Worm (Caenorhabditis elegans) whole organism, L1 larva: ENCODE results near the gene pqn-29.

Experiments
- C04F5.9 ChIP-seq: sonication (generic microtip); optimal IDR thresholded peaks from 2 replicates; lab custom pipeline; 2016; ENCODE audit warnings: missing genetic modification characterization, missing compliant biosample characterization
- C16A3.4 ChIP-seq: fragments of 150-350 bp; optimal IDR thresholded peaks from 2 replicates; lab custom pipeline; 2014; ENCODE audit warnings: missing biosample characterization, missing genetic modification characterization
- C34B4.2 ChIP-seq: sonication (generic microtip); optimal IDR thresholded peaks from 2 replicates; lab custom pipeline; 2017; ENCODE audit warnings: mild to moderate bottlenecking, missing genetic modification characterization, missing compliant biosample characterization
- F16B12.6 ChIP-seq: fragments of 150-350 bp; optimal IDR thresholded peaks from 2 replicates; lab custom pipeline; 2014; ENCODE audit warnings: missing biosample characterization, missing genetic modification characterization
- Y116A8C.19 ChIP-seq: sonication (generic microtip); optimal IDR thresholded peaks from 2 replicates; lab custom pipeline; 2016; ENCODE audit warnings: missing compliant biosample characterization, missing genetic modification characterization, borderline replicate concordance
- aha-1 ChIP-seq: fragments of 150-350 bp; optimal IDR thresholded peaks from 2 replicates; lab custom pipeline; 2014; ENCODE audit warnings: missing biosample characterization, missing genetic modification characterization
- blmp-1 ChIP-seq: fragments of 150-350 bp; optimal IDR thresholded peaks from 2 replicates; lab custom pipeline; 2014; ENCODE audit warnings: missing biosample characterization, missing genetic modification characterization
- ceh-88 ChIP-seq: fragments of 200-800 bp; sonication (Bioruptor generic); IDR thresholded peaks from 2 replicates; pipeline ENCODE4 v1.3.6; 2022; ENCODE audit warnings: missing genetic modification characterization, missing compliant biosample characterization
- ceh-90 ChIP-seq: sonication (generic microtip); optimal IDR thresholded peaks from 2 replicates; lab custom pipeline; 2016; ENCODE audit warnings: missing genetic modification characterization, missing compliant biosample characterization
- dpl-1 ChIP-seq, 3 experiments: fragments of 150-350 bp in 2 of 3; sonication (generic microtip) in 1 of 3; optimal IDR thresholded peaks; 2 replicates each; lab custom pipeline; 2014 to 2017; ENCODE audit warnings: missing biosample characterization in 3 of 3, missing genetic modification characterization in 3 of 3, missing genetic modification reagents in 3 of 3
- dsc-1 ChIP-seq: sonication (generic microtip); optimal IDR thresholded peaks from 2 replicates; lab custom pipeline; 2016; ENCODE audit warnings: mild to moderate bottlenecking, missing genetic modification characterization, missing compliant biosample characterization
- efl-1 ChIP-seq, 4 experiments: fragments of 150-350 bp; optimal IDR thresholded peaks in 3 of 4; peaks in 1 of 4; 1 replicate in 1 of 4; 2 replicates in 3 of 4; lab custom pipeline; 2014; ENCODE audit warnings: missing biosample characterization in 2 of 4, missing genetic modification characterization in 2 of 4, missing genetic modification reagents in 2 of 4
- efl-3 ChIP-seq: fragments of 200-800 bp; sonication (Bioruptor generic); optimal IDR thresholded peaks from 2 replicates; lab custom pipeline; 2018; ENCODE audit warnings: mild to moderate bottlenecking, missing genetic modification characterization, missing compliant biosample characterization
- egl-27 ChIP-seq, 2 experiments: fragments of 150-350 bp in 1 of 2; sonication (generic microtip); optimal IDR thresholded peaks; 3 replicates each; lab custom pipeline; 2017 to 2018; ENCODE audit warnings: missing biosample characterization in 2 of 2, missing genetic modification characterization in 2 of 2, missing genetic modification reagents in 2 of 2
- elt-2 ChIP-seq: sonication (generic microtip); optimal IDR thresholded peaks from 2 replicates; lab custom pipeline; 2016; ENCODE audit warnings: missing genetic modification characterization, mild to moderate bottlenecking, inconsistent platforms, missing compliant biosample characterization, missing genetic modification reagents
- elt-3 ChIP-seq, 6 experiments: fragments of 150-350 bp in 1 of 6; sonication (generic microtip); optimal IDR thresholded peaks; 2 replicates each; lab custom pipeline; 2017 to 2018; ENCODE audit warnings: missing biosample characterization in 6 of 6, missing genetic modification characterization in 6 of 6, inconsistent platforms in 1 of 6
- fkh-10 ChIP-seq: sonication (generic microtip); optimal IDR thresholded peaks from 2 replicates; lab custom pipeline; 2017; ENCODE audit warnings: missing biosample characterization, missing genetic modification reagents, missing genetic modification characterization
- fkh-8 ChIP-seq: sonication (generic microtip); optimal IDR thresholded peaks from 2 replicates; lab custom pipeline; 2016; ENCODE audit warnings: mild to moderate bottlenecking, missing genetic modification characterization, missing compliant biosample characterization
- fos-1 ChIP-seq: fragments of 150-350 bp; optimal IDR thresholded peaks from 2 replicates; lab custom pipeline; 2014; ENCODE audit warnings: missing biosample characterization, missing genetic modification characterization
- grh-1 ChIP-seq: fragments of 200-800 bp; sonication (Bioruptor generic); IDR thresholded peaks from 2 replicates; pipeline ENCODE4 v1.3.6; 2022; ENCODE audit warnings: missing genetic modification reagents, missing genetic modification characterization, missing compliant biosample characterization
- hlh-17 ChIP-seq: fragments of 200-800 bp; sonication (Bioruptor generic); optimal IDR thresholded peaks from 2 replicates; lab custom pipeline; 2018; ENCODE audit warnings: missing genetic modification characterization, mild to moderate bottlenecking, missing compliant biosample characterization, moderate library complexity, borderline replicate concordance
- hpl-2 ChIP-seq: fragments of 150-350 bp; optimal IDR thresholded peaks from 2 replicates; lab custom pipeline; 2014; ENCODE audit warnings: missing biosample characterization, missing genetic modification reagents, missing genetic modification characterization
- irx-1 ChIP-seq: sonication (generic microtip); optimal IDR thresholded peaks from 2 replicates; lab custom pipeline; 2016; ENCODE audit warnings: missing genetic modification characterization, missing compliant biosample characterization
- jun-1 ChIP-seq: fragments of 150-350 bp; optimal IDR thresholded peaks from 2 replicates; lab custom pipeline; 2014; ENCODE audit warnings: missing biosample characterization, missing genetic modification reagents, missing genetic modification characterization
- lin-14 ChIP-seq: fragments of 200-800 bp; sonication (Bioruptor generic); optimal IDR thresholded peaks from 2 replicates; lab custom pipeline; 2018; ENCODE audit warnings: mild to moderate bottlenecking, missing genetic modification characterization, moderate library complexity, missing compliant biosample characterization
- lin-39 ChIP-seq: fragments of 150-350 bp; optimal IDR thresholded peaks from 2 replicates; lab custom pipeline; 2014; ENCODE audit warnings: missing biosample characterization, missing genetic modification reagents, missing genetic modification characterization
- lsy-2 ChIP-seq, 2 experiments: fragments of 150-350 bp; optimal IDR thresholded peaks; 2 replicates each; lab custom pipeline; 2014; ENCODE audit warnings: missing biosample characterization in 2 of 2, missing genetic modification characterization in 2 of 2
- mep-1 ChIP-seq: fragments of 150-350 bp; optimal IDR thresholded peaks from 2 replicates; lab custom pipeline; 2014; ENCODE audit warnings: missing biosample characterization, missing genetic modification characterization
- nhr-12 ChIP-seq: sonication (generic microtip); optimal IDR thresholded peaks from 2 replicates; lab custom pipeline; 2017; ENCODE audit warnings: missing biosample characterization, missing genetic modification characterization
- nhr-19 ChIP-seq: fragments of 200-800 bp; sonication (Bioruptor generic); conservative IDR thresholded peaks from 2 replicates; pipeline ENCODE4 v1.3.6; 2022; ENCODE audit warnings: missing genetic modification characterization, missing compliant biosample characterization
- nhr-20 ChIP-seq: sonication (generic microtip); optimal IDR thresholded peaks from 2 replicates; lab custom pipeline; 2016; ENCODE audit warnings: mild to moderate bottlenecking, missing genetic modification characterization, missing compliant biosample characterization
- nhr-47 ChIP-seq: sonication (generic microtip); optimal IDR thresholded peaks from 2 replicates; lab custom pipeline; 2016; ENCODE audit warnings: mild to moderate bottlenecking, missing genetic modification characterization, moderate library complexity, missing compliant biosample characterization
- nhr-71 ChIP-seq: sonication (generic microtip); optimal IDR thresholded peaks from 2 replicates; lab custom pipeline; 2016; ENCODE audit warnings: mild to moderate bottlenecking, missing genetic modification characterization, moderate library complexity, missing compliant biosample characterization
- nhr-76 ChIP-seq: sonication (generic microtip); optimal IDR thresholded peaks from 2 replicates; lab custom pipeline; 2017; ENCODE audit warnings: missing biosample characterization, missing genetic modification characterization
- nhr-84 ChIP-seq: sonication (generic microtip); optimal IDR thresholded peaks from 2 replicates; lab custom pipeline; 2017; ENCODE audit warnings: missing biosample characterization, missing genetic modification characterization
- rnt-1 ChIP-seq: sonication (generic microtip); optimal IDR thresholded peaks from 2 replicates; lab custom pipeline; 2016; ENCODE audit warnings: mild to moderate bottlenecking, missing genetic modification characterization, moderate library complexity, missing compliant biosample characterization
- snpc-4 ChIP-seq: fragments of 150-350 bp; optimal IDR thresholded peaks from 2 replicates; lab custom pipeline; 2014; ENCODE audit warnings: missing biosample characterization, missing genetic modification characterization
- snu-23 ChIP-seq: sonication (generic microtip); optimal IDR thresholded peaks from 2 replicates; lab custom pipeline; 2016; ENCODE audit warnings: missing genetic modification characterization, missing compliant biosample characterization
- sptf-1 ChIP-seq: fragments of 150-350 bp; optimal IDR thresholded peaks from 2 replicates; lab custom pipeline; 2014; ENCODE audit warnings: missing biosample characterization, missing genetic modification characterization
- swsn-7 ChIP-seq: sonication (generic microtip); optimal IDR thresholded peaks from 2 replicates; lab custom pipeline; 2016; ENCODE audit warnings: missing genetic modification characterization, missing compliant biosample characterization
- unc-130 ChIP-seq: fragments of 150-350 bp; optimal IDR thresholded peaks from 2 replicates; lab custom pipeline; 2017; ENCODE audit warnings: missing biosample characterization, missing genetic modification characterization, inconsistent platforms
- unc-86 ChIP-seq: sonication (generic microtip); optimal IDR thresholded peaks from 2 replicates; lab custom pipeline; 2016; ENCODE audit warnings: missing genetic modification characterization, missing compliant biosample characterization
- unc-98 ChIP-seq: fragments of 200-800 bp; sonication (Bioruptor generic); IDR thresholded peaks from 2 replicates; pipeline ENCODE4 v1.3.6; 2022; ENCODE audit warnings: missing genetic modification characterization, missing compliant biosample characterization
- xbp-1 ChIP-seq: sonication (generic microtip); optimal IDR thresholded peaks from 2 replicates; lab custom pipeline; 2016; ENCODE audit warnings: missing genetic modification characterization, missing compliant biosample characterization
- ztf-11 ChIP-seq, 2 experiments: sonication (generic microtip); optimal IDR thresholded peaks; 2 replicates each; lab custom pipeline; 2016 to 2017; ENCODE audit warnings: missing genetic modification characterization in 2 of 2, missing biosample characterization in 1 of 2, missing compliant biosample characterization in 1 of 2
- ztf-4 ChIP-seq: fragments of 150-350 bp; optimal IDR thresholded peaks from 2 replicates; lab custom pipeline; 2014; ENCODE audit warnings: missing biosample characterization, missing genetic modification characterization

Gene pqn-29

ce11 chrIII:4646246-4646645, at the start of gene pqn-29:
TSS of gene pqn-29 (minus strand) at chrIII:4646346.
- no peak for TF ChIP-seq C34B4.2 (tag; lab: Kevin White, UChicago)

DNA sequence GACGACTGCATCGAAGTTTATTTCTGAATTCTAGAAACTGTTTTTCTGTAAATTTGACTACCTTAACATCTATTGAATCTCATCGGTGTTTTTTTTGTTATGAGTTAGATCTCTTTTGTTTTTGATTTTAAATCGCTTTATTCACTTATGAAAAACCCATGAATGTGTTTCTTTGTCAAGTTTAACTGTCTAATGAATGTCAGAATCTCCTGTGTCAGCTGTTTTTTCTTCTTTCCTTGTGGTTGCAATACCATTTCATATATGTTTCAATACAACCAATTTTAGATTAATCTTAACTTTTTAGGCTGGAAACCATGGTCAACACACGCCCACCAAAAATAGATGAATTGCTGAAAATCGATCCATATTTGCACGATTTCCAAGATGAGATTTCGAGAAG, 48.9 kb upstream of the pqn-29 start, which contains the start of gene T04A8.7:
Gene T04A8.7, plus strand, starts transcription at position 301 of the 400 bp plus-strand sequence.
- TF ChIP-seq nhr-20 (tag; lab: Kevin White, UChicago) (no peak), Y116A8C.19 (tag; lab: Kevin White, UChicago) (no peak), lin-14 (GFP tag; lab: Kevin White, UChicago) (no peak), elt-2 (tag; lab: Kevin White, UChicago) (no peak), ztf-11 (tag; optimal IDR thresholded peaks at IDR 0.05; lab: Kevin White, UChicago) (no peak), aha-1 (tag; lab: Kevin White, UChicago) (no peak), unc-98 (GFP tag; lab: Robert Waterston, UW) (no peak)

DNA sequence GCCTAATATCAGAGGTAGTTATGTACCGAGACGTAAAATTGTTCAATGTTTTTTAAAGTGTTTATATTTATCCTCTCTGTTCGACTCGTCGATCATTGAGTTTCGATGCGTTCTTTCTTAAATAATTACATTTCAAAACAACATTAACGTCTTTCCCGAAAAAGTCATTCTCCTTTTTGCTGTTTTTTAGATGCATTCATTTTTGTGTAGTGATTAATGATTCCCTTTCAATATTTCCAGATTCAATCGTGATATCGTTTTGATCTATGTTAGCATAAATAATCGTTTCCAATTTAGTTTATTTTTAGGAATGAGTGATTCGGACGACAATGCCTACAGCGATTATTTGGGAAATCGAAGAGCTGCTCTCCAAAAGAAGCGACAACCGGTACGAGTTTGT, 47.5 kb upstream of the pqn-29 start, which contains the start of gene T04A8.8:
Gene T04A8.8, plus strand, starts transcription at position 301 of the 400 bp plus-strand sequence.
- TF ChIP-seq hlh-17 (no peak), dsc-1 (tag; lab: Kevin White, UChicago) (no peak), lsy-2 (tag; optimal IDR thresholded peaks at IDR 0.05; lab: Kevin White, UChicago) (no peak), grh-1 (no peak), dpl-1 (GFP tag; optimal IDR thresholded peaks at IDR 0.05; lab: Kevin White, UChicago) (no peak), C04F5.9 (tag; lab: Kevin White, UChicago) (no peak), C16A3.4 (tag; lab: Kevin White, UChicago) (no peak), fkh-10 (GFP tag; lab: Kevin White, UChicago) (no peak), irx-1 (tag; lab: Kevin White, UChicago) (no peak), nhr-12 (tag; lab: Kevin White, UChicago) (no peak), sptf-1 (tag; lab: Kevin White, UChicago) (no peak), lin-14 (GFP tag; lab: Kevin White, UChicago) (no peak), fos-1 (no peak), nhr-47 (tag; lab: Kevin White, UChicago) (no peak), aha-1 (tag; lab: Kevin White, UChicago) (no peak), efl-3 (GFP tag; lab: Kevin White, UChicago) (no peak), ceh-90 (tag; lab: Kevin White, UChicago) (no peak), ztf-4 (tag; lab: Kevin White, UChicago) (no peak), egl-27 (tag; optimal IDR thresholded peaks at IDR 0.05; lab: Kevin White, UChicago) (no peak)

DNA sequence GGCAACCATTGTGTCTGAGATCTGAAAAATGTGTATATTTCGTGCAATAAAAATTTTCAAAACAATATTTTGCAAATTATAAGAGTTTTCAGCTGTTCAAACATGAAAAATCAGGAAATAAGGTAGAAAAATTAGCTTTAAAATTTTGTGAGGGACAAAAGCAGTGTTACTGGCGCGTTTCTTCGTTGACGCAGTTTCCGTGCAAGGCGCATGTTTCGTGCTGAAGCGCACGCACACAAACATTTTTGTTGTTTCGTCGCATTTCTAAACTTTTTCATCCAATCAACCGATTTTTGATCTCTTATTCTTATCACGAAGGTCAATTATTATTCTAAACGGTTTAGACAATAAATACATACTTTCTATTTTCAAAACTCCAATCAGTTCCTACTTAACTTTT, 47.1 kb upstream of the pqn-29 start, which contains the start of gene nifk-1:
Gene nifk-1, minus strand, starts transcription at position 27 of the 400 bp plus-strand sequence.
- TF ChIP-seq ceh-88 (no peak), snu-23 (peak; percentile 61), hpl-2 (GFP tag; lab: Kevin White, UChicago) (no peak), lin-39 (tag; lab: Kevin White, UChicago) (no peak), unc-86 (no peak), nhr-76 (no peak), snpc-4 (tag; lab: Kevin White, UChicago) (peak; percentile 15), grh-1 (no peak), F16B12.6 (tag; lab: Kevin White, UChicago) (peak; percentile 46), blmp-1 (peak; percentile 29), mep-1 (tag; lab: Kevin White, UChicago) (peak; percentile 68), nhr-12 (tag; lab: Kevin White, UChicago) (no peak), swsn-7 (peak; percentile 37), ceh-90 (tag; lab: Kevin White, UChicago) (no peak), nhr-71 (peak; percentile 73), rnt-1 (tag; lab: Kevin White, UChicago) (peak; percentile 67), fkh-8 (tag; lab: Kevin White, UChicago) (peak; percentile 12), fkh-10 (GFP tag; lab: Kevin White, UChicago) (peak; percentile 10), nhr-47 (tag; lab: Kevin White, UChicago) (peak; percentile 61), unc-130 (tag; lab: Kevin White, UChicago) (peak; percentile 49), jun-1 (peak; percentile 21), xbp-1 (tag; lab: Kevin White, UChicago) (peak; percentile 48), nhr-19 (GFP tag; lab: Robert Waterston, UW) (peak; percentile 59), elt-3 (tag; optimal IDR thresholded peaks at IDR 0.05; lab: Kevin White, UChicago) (peak in 2 of 6 experiments; percentile 55 to 81), lin-14 (GFP tag; lab: Kevin White, UChicago) (no peak), nhr-84 (tag; lab: Kevin White, UChicago) (no peak), irx-1 (tag; lab: Kevin White, UChicago) (no peak), efl-1 (optimal IDR thresholded peaks at IDR 0.05; lab: Kevin White, UChicago) (peak; percentile 66 to 78), efl-1 (GFP tag; optimal IDR thresholded peaks at IDR 0.05 in 1 of 2; lab: Kevin White, UChicago) (peak; percentile 75 to 94)
